Fruit fly (Drosophila melanogaster) whole organism, embryonic: ENCODE results near the gene CG15547.

Source experiments
- Asciz ChIP-seq: fragments of 200-800 bp; sonication (Bioruptor generic); optimal IDR thresholded peaks from 2 replicates; lab custom pipeline; 2017; ENCODE audit warnings: missing biosample characterization, mild to moderate bottlenecking, missing genetic modification characterization, missing genetic modification reagents
- CG10209 ChIP-seq: fragments of 200-800 bp; sonication (Bioruptor generic); optimal IDR thresholded peaks from 3 replicates; lab custom pipeline; 2017; ENCODE audit warnings: missing biosample characterization, mild to moderate bottlenecking, missing genetic modification characterization, missing genetic modification reagents
- CG10274 ChIP-seq: fragments of 200-800 bp; sonication (Bioruptor generic); optimal IDR thresholded peaks from 3 replicates; lab custom pipeline; 2017; ENCODE audit warnings: missing biosample characterization, mild to moderate bottlenecking, missing genetic modification characterization
- CG11696 ChIP-seq: fragments of 200-800 bp; sonication (Bioruptor generic); IDR thresholded peaks from 2 replicates; pipeline ENCODE4 v1.3.6; 2022; ENCODE audit warnings: missing biosample characterization, missing genetic modification characterization
- CG12391 ChIP-seq: fragments of 200-800 bp; sonication (Bioruptor generic); optimal IDR thresholded peaks from 3 replicates; lab custom pipeline; 2018; ENCODE audit warnings: missing biosample characterization, mild to moderate bottlenecking, missing genetic modification characterization, moderate library complexity
- CG12744 ChIP-seq: fragments of 200-800 bp; sonication (Bioruptor generic); optimal IDR thresholded peaks from 2 replicates; lab custom pipeline; 2016; ENCODE audit warnings: missing biosample characterization, missing genetic modification characterization
- CG14965 ChIP-seq: fragments of 200-800 bp; sonication (Bioruptor generic); optimal IDR thresholded peaks from 2 replicates; lab custom pipeline; 2016; ENCODE audit warnings: missing biosample characterization, missing genetic modification characterization, borderline replicate concordance
- CG15479 ChIP-seq: fragments of 200-800 bp; sonication (Bioruptor generic); optimal IDR thresholded peaks from 3 replicates; lab custom pipeline; 2019; ENCODE audit warnings: missing biosample characterization, mild to moderate bottlenecking, missing genetic modification characterization, moderate library complexity
- CG18262 ChIP-seq: fragments of 200-800 bp; optimal IDR thresholded peaks from 3 replicates; lab custom pipeline; 2019; ENCODE audit warnings: missing biosample characterization, mild to moderate bottlenecking, missing genetic modification characterization, moderate library complexity
- CG18619 ChIP-seq: fragments of 200-800 bp; sonication (Bioruptor generic); optimal IDR thresholded peaks from 3 replicates; lab custom pipeline; 2017; ENCODE audit warnings: missing biosample characterization, mild to moderate bottlenecking, missing genetic modification characterization
- CG2202 ChIP-seq: fragments of 200-800 bp; sonication (Bioruptor generic); optimal IDR thresholded peaks from 2 replicates; lab custom pipeline; 2018; ENCODE audit warnings: missing biosample characterization, mild to moderate bottlenecking, missing genetic modification characterization
- CG3163 ChIP-seq: fragments of 200-800 bp; sonication (Bioruptor generic); optimal IDR thresholded peaks from 3 replicates; lab custom pipeline; 2016; ENCODE audit warnings: missing biosample characterization, missing genetic modification characterization
- CG3995 ChIP-seq: fragments of 200-800 bp; sonication (Bioruptor generic); optimal IDR thresholded peaks from 3 replicates; lab custom pipeline; 2016; ENCODE audit warnings: missing biosample characterization, missing genetic modification characterization
- CG6175 ChIP-seq: fragments of 200-800 bp; sonication (Bioruptor generic); IDR thresholded peaks from 3 replicates; pipeline ENCODE4 v1.3.6; 2022; ENCODE audit warnings: missing biosample characterization, missing genetic modification characterization
- CG6791 ChIP-seq: fragments of 200-800 bp; sonication (Bioruptor generic); IDR thresholded peaks from 3 replicates; pipeline ENCODE4 v1.3.6; 2022; ENCODE audit warnings: missing biosample characterization, missing genetic modification characterization; ENCODE audit not compliant: partially characterized antibody
- CG6813 ChIP-seq: fragments of 200-800 bp; sonication (Bioruptor generic); optimal IDR thresholded peaks from 2 replicates; lab custom pipeline; 2017; ENCODE audit warnings: missing biosample characterization, missing genetic modification characterization, mild to moderate bottlenecking, moderate library complexity, missing genetic modification reagents
- CG7963 ChIP-seq: fragments of 200-800 bp; sonication (Bioruptor generic); IDR thresholded peaks from 3 replicates; pipeline ENCODE4 v1.3.6; 2022; ENCODE audit warnings: missing biosample characterization, missing genetic modification characterization; ENCODE audit not compliant: partially characterized antibody
- CG8359 ChIP-seq: fragments of 200-800 bp; sonication (Bioruptor generic); optimal IDR thresholded peaks from 2 replicates; lab custom pipeline; 2017; ENCODE audit warnings: missing biosample characterization, mild to moderate bottlenecking, missing genetic modification characterization, borderline replicate concordance
- CG8388 ChIP-seq: fragments of 200-800 bp; sonication (Bioruptor generic); optimal IDR thresholded peaks from 2 replicates; lab custom pipeline; 2019; ENCODE audit warnings: missing biosample characterization, mild to moderate bottlenecking, missing genetic modification characterization, moderate library complexity
- CG8765 ChIP-seq: fragments of 200-800 bp; sonication (Bioruptor generic); IDR thresholded peaks from 2 replicates; pipeline ENCODE4 v1.3.6; 2022; ENCODE audit warnings: missing biosample characterization, missing genetic modification characterization
- CG8944 ChIP-seq: fragments of 200-800 bp; sonication (Bioruptor generic); optimal IDR thresholded peaks from 3 replicates; lab custom pipeline; 2016; ENCODE audit warnings: missing biosample characterization, missing genetic modification characterization
- CG9817 ChIP-seq: fragments of 200-800 bp; sonication (Bioruptor generic); optimal IDR thresholded peaks from 2 replicates; lab custom pipeline; 2018; ENCODE audit warnings: missing biosample characterization, mild to moderate bottlenecking, missing genetic modification characterization, moderate library complexity
- Dll ChIP-seq: fragments of 200-800 bp; sonication (Bioruptor generic); IDR thresholded peaks from 4 replicates; pipeline ENCODE4 v1.3.6; 2022; ENCODE audit warnings: missing biosample characterization, missing genetic modification characterization; ENCODE audit not compliant: partially characterized antibody
- ERR ChIP-seq: fragments of 200-800 bp; sonication (Bioruptor generic); optimal IDR thresholded peaks from 2 replicates; lab custom pipeline; 2016; ENCODE audit warnings: missing biosample characterization, missing genetic modification characterization
- Elba2 ChIP-seq: fragments of 200-800 bp; sonication (Bioruptor generic); optimal IDR thresholded peaks from 3 replicates; lab custom pipeline; 2016; ENCODE audit warnings: missing biosample characterization, missing genetic modification characterization
- Hr51 ChIP-seq, 2 experiments: fragments of 200-800 bp; sonication (Bioruptor generic); optimal IDR thresholded peaks; 2 replicates in 1 of 2; 3 replicates in 1 of 2; lab custom pipeline; 2016 to 2018; ENCODE audit warnings: missing biosample characterization in 2 of 2, missing genetic modification characterization in 2 of 2, mild to moderate bottlenecking in 1 of 2, moderate library complexity in 1 of 2
- MBD-R2 ChIP-seq: fragments of 200-800 bp; sonication (Bioruptor generic); IDR thresholded peaks from 2 replicates; pipeline ENCODE4 v1.3.6; 2022; ENCODE audit warnings: missing biosample characterization, missing genetic modification characterization
- Poxn ChIP-seq: fragments of 200-800 bp; sonication (Bioruptor generic); IDR thresholded peaks from 2 replicates; pipeline ENCODE4 v1.3.6; 2022; ENCODE audit warnings: missing biosample characterization, missing genetic modification characterization
- Ptx1 ChIP-seq: fragments of 200-800 bp; sonication (Bioruptor generic); IDR thresholded peaks from 2 replicates; pipeline ENCODE4 v1.3.6; 2022; ENCODE audit warnings: missing biosample characterization, missing genetic modification characterization
- Rfx ChIP-seq: fragments of 200-800 bp; sonication (Bioruptor generic); IDR thresholded peaks from 2 replicates; pipeline ENCODE4 v1.3.6; 2022; ENCODE audit warnings: missing biosample characterization, missing genetic modification characterization
- Sin3A ChIP-seq: fragments of >200 bp; optimal IDR thresholded peaks from 2 replicates; lab custom pipeline; 2018
- ab ChIP-seq: fragments of 200-800 bp; sonication (Bioruptor generic); optimal IDR thresholded peaks from 2 replicates; lab custom pipeline; 2016; ENCODE audit warnings: missing biosample characterization, missing genetic modification characterization
- ac ChIP-seq: fragments of 200-800 bp; sonication (Bioruptor generic); optimal IDR thresholded peaks from 3 replicates; lab custom pipeline; 2017; ENCODE audit warnings: missing biosample characterization, mild to moderate bottlenecking, missing genetic modification characterization
- dimm ChIP-seq: fragments of 200-800 bp; sonication (Bioruptor generic); IDR thresholded peaks from 2 replicates; pipeline ENCODE4 v1.3.6; 2022; ENCODE audit warnings: missing biosample characterization, missing genetic modification characterization
- emc ChIP-seq: fragments of 200-800 bp; sonication (Bioruptor generic); optimal IDR thresholded peaks from 2 replicates; lab custom pipeline; 2016; ENCODE audit warnings: missing biosample characterization, missing genetic modification characterization
- ems ChIP-seq: fragments of 200-800 bp; sonication (Bioruptor generic); optimal IDR thresholded peaks from 3 replicates; lab custom pipeline; 2016; ENCODE audit warnings: missing biosample characterization, missing genetic modification characterization
- en ChIP-seq: fragments of 200-800 bp; sonication (Bioruptor generic); optimal IDR thresholded peaks from 2 replicates; lab custom pipeline; 2016; ENCODE audit warnings: missing biosample characterization, missing genetic modification characterization
- fu2 ChIP-seq: fragments of 200-800 bp; sonication (Bioruptor generic); optimal IDR thresholded peaks from 2 replicates; lab custom pipeline; 2016; ENCODE audit warnings: missing biosample characterization, missing genetic modification characterization
- gfzf ChIP-seq: fragments of 200-800 bp; sonication (Bioruptor generic); optimal IDR thresholded peaks from 2 replicates; lab custom pipeline; 2016; ENCODE audit warnings: missing biosample characterization, mild to moderate bottlenecking, missing genetic modification characterization, moderate library complexity
- jigr1 ChIP-seq: fragments of 200-800 bp; sonication (Bioruptor generic); IDR thresholded peaks from 3 replicates; pipeline ENCODE4 v1.3.6; 2022; ENCODE audit warnings: missing biosample characterization, missing genetic modification characterization
- knrl ChIP-seq: fragments of 200-800 bp; sonication (Bioruptor generic); IDR thresholded peaks from 3 replicates; pipeline ENCODE4 v1.3.6; 2022; ENCODE audit warnings: missing biosample characterization, missing genetic modification characterization; ENCODE audit not compliant: partially characterized antibody
- lov ChIP-seq, 2 experiments: fragments of 200-800 bp in 1 of 2; fragments of >200 bp in 1 of 2; sonication (Bioruptor generic) in 1 of 2; IDR thresholded peaks in 1 of 2; optimal IDR thresholded peaks in 1 of 2; 2 replicates in 1 of 2; 3 replicates in 1 of 2; pipeline versions ENCODE4 v1.3.6 to Lab custom; 2017 to 2022; ENCODE audit warnings: missing biosample characterization in 1 of 2, missing genetic modification characterization in 1 of 2
- maf-S ChIP-seq: fragments of 200-800 bp; sonication (Bioruptor generic); optimal IDR thresholded peaks from 2 replicates; lab custom pipeline; 2016; ENCODE audit warnings: missing biosample characterization, missing genetic modification characterization
- nau ChIP-seq: fragments of 200-800 bp; sonication (Bioruptor generic); optimal IDR thresholded peaks from 3 replicates; lab custom pipeline; 2017; ENCODE audit warnings: missing biosample characterization, mild to moderate bottlenecking, missing genetic modification characterization, missing genetic modification reagents
- pros ChIP-seq: fragments of 200-800 bp; sonication (Bioruptor generic); optimal IDR thresholded peaks from 3 replicates; lab custom pipeline; 2019; ENCODE audit warnings: missing biosample characterization, mild to moderate bottlenecking, missing genetic modification characterization, moderate library complexity
- sens-2 ChIP-seq: fragments of 200-800 bp; sonication (Bioruptor generic); IDR thresholded peaks from 2 replicates; pipeline ENCODE4 v1.3.6; 2022; ENCODE audit warnings: missing biosample characterization, missing genetic modification characterization
- unpg ChIP-seq: fragments of 200-800 bp; sonication (Bioruptor generic); optimal IDR thresholded peaks from 3 replicates; lab custom pipeline; 2018; ENCODE audit warnings: missing biosample characterization, mild to moderate bottlenecking, missing genetic modification characterization, moderate library complexity
- z ChIP-seq: fragments of 200-800 bp; sonication (Bioruptor generic); IDR thresholded peaks from 3 replicates; pipeline ENCODE4 v1.3.6; 2022; ENCODE audit warnings: missing biosample characterization, missing genetic modification characterization

The CG15547 gene

dm6 chr3R:30887711-30888549 lies 4.6 kb upstream of the CG15547 start (continued):
- no peak for TF ChIP-seq nau (GFP tag; lab: Kevin White, UChicago)
- TF ChIP-seq CG2202 (tag; lab: Kevin White, UChicago): peak; percentile 24
- no peak for TF ChIP-seq Sin3A
- no peak for TF ChIP-seq ab (GFP tag; lab: Kevin White, UChicago)
- TF ChIP-seq CG14965 (GFP tag; lab: Kevin White, UChicago): no peak
- TF ChIP-seq CG10209 (GFP tag; lab: Kevin White, UChicago): peak; percentile 60
- no peak for TF ChIP-seq CG7963
- TF ChIP-seq Hr51 (GFP tag; optimal IDR thresholded peaks at IDR 0.05; lab: Kevin White, UChicago): peak; percentile 32 to 59
- TF ChIP-seq Elba2 (GFP tag; lab: Kevin White, UChicago): no peak
- peak; percentile 28 for TF ChIP-seq CG18619 (GFP tag; lab: Kevin White, UChicago)
- TF ChIP-seq CG6791 (GFP tag; lab: Robert Waterston, UW): no peak
- peak; percentile 24 for TF ChIP-seq emc (GFP tag; lab: Kevin White, UChicago)
- no peak for TF ChIP-seq ERR (GFP tag; lab: Kevin White, UChicago)
- TF ChIP-seq en (GFP tag; lab: Kevin White, UChicago): peak; percentile 23
- TF ChIP-seq CG18262 (tag; lab: Kevin White, UChicago): peak; percentile 64
- peak; percentile 46 for TF ChIP-seq fu2 (GFP tag; lab: Kevin White, UChicago)
- peak; percentile 1 for TF ChIP-seq CG3995 (GFP tag; lab: Kevin White, UChicago)
- TF ChIP-seq ems (GFP tag; lab: Kevin White, UChicago): peak; percentile 66
- TF ChIP-seq gfzf (GFP tag; lab: Kevin White, UChicago): no peak
- TF ChIP-seq dimm: 0 out of 2 replicates have a peak, but pooled peaks have one; percentile 22
- TF ChIP-seq CG9817 (tag; lab: Kevin White, UChicago): peak; percentile 59
- TF ChIP-seq CG6175: no peak
- TF ChIP-seq CG6813 (GFP tag; lab: Kevin White, UChicago): peak; percentile 64
- no peak for TF ChIP-seq Poxn (GFP tag; lab: Robert Waterston, UW)
- no peak for TF ChIP-seq Dll (GFP tag; lab: Robert Waterston, UW)
- peak; percentile 59 for TF ChIP-seq CG12391 (tag; lab: Kevin White, UChicago)
- TF ChIP-seq maf-S: peak; percentile 38
- peak; percentile 52; the same call in 1 of the 3 replicates for TF ChIP-seq jigr1
- peak; percentile 29; the same call in 1 of the 2 replicates for TF ChIP-seq CG11696 (GFP tag; lab: Robert Waterston, UW)
- TF ChIP-seq Asciz: peak; percentile 34
- TF ChIP-seq CG12744 (GFP tag; lab: Kevin White, UChicago): peak; percentile 5
- TF ChIP-seq Rfx (GFP tag; lab: Robert Waterston, UW): peak; percentile 74
- peak; percentile 51 for TF ChIP-seq CG8388 (GFP tag; lab: Kevin White, UChicago)
- TF ChIP-seq ac (GFP tag; lab: Kevin White, UChicago): no peak
- TF ChIP-seq knrl (GFP tag; lab: Robert Waterston, UW): no peak
- no peak for TF ChIP-seq CG3163 (GFP tag; lab: Kevin White, UChicago)
- peak; percentile 33 for TF ChIP-seq CG10274
- TF ChIP-seq CG8765 (GFP tag; lab: Robert Waterston, UW): peak; percentile 54; the same call in 1 of the 2 replicates
- TF ChIP-seq CG8944 (GFP tag; lab: Kevin White, UChicago): peak; percentile 58
- peak; percentile 92 for TF ChIP-seq Ptx1 (GFP tag; lab: Robert Waterston, UW)
- TF ChIP-seq MBD-R2 (GFP tag; lab: Robert Waterston, UW): peak; percentile 50; the same call in 1 of the 2 replicates
- TF ChIP-seq unpg (GFP tag; lab: Kevin White, UChicago): no peak
- TF ChIP-seq pros (GFP tag; lab: Kevin White, UChicago): no peak
- TF ChIP-seq CG15479: peak; percentile 89
- no peak for TF ChIP-seq z
- no peak for TF ChIP-seq CG8359
- TF ChIP-seq sens-2 (GFP tag; lab: Robert Waterston, UW): no peak
- TF ChIP-seq lov (optimal IDR thresholded peaks at IDR 0.05; lab: Kevin White, UChicago): no peak
- TF ChIP-seq lov (GFP tag; IDR thresholded peaks at IDR 0.05; lab: Robert Waterston, UW): peak; percentile 71; the same call in 1 of the 3 replicates
